Worm (Caenorhabditis elegans): ENCODE results near the gene F09F9.2.
A peak's percentile ranks its signal among the peaks of the same experiment; 100 is the strongest.

DNA sequence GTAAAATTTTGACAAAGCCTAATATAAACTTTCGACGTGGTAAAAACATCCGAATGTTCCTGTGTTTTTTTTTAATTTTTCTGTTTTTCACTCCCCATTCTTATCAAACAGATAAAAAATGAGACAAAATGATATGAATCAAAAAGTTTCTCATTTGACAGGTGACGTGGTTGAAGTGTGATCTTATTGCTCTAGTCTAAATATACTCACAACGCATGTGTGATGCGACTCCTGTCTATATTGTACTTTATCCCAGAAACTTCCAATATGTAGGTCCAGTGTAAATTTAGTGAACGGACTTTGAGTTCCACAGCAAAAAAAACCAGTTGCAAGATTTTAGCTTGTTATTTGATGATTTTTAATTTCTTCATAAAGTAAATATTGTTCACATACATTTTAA lies 20.1 kb upstream of the F09F9.2 start:
- TF ChIP-seq unc-39 (tag; optimal IDR thresholded peaks at IDR 0.05) = no peak
- no peak for TF ChIP-seq ztf-4 (tag; optimal IDR thresholded peaks at IDR 0.05)
- TF ChIP-seq nhr-11 (tag; optimal IDR thresholded peaks at IDR 0.05) = no peak
- no peak for TF ChIP-seq ama-1 (optimal IDR thresholded peaks at IDR 0.05)
- peak; percentile 36 for TF ChIP-seq F13H6.1 (tag; optimal IDR thresholded peaks at IDR 0.05)
- TF ChIP-seq snpc-4 (tag; optimal IDR thresholded peaks at IDR 0.05) = no peak

Data from whole organism, L2 larva.